Worm (Caenorhabditis elegans) whole organism, young adult: ENCODE data around the gene srsx-11.

Experiments used
- C17E4.6 ChIP-seq: fragments of 200-800 bp; sonication (Bioruptor generic); IDR thresholded peaks from 2 replicates; pipeline ENCODE4 v1.3.6; 2022; ENCODE audit warnings: missing genetic modification reagents, missing genetic modification characterization, missing compliant biosample characterization
- F49E8.2 ChIP-seq: sonication (generic microtip); optimal IDR thresholded peaks from 3 replicates; lab custom pipeline; 2017; ENCODE audit warnings: missing genetic modification characterization, mild to moderate bottlenecking, missing compliant biosample characterization, antibody characterized with exemption, moderate library complexity; ENCODE audit not compliant: insufficient read depth
- T07F8.4 ChIP-seq: sonication (generic microtip); optimal IDR thresholded peaks from 2 replicates; lab custom pipeline; 2016; ENCODE audit warnings: mild to moderate bottlenecking, missing genetic modification characterization, moderate library complexity, missing compliant biosample characterization
- T26A5.8 ChIP-seq: sonication (generic microtip); optimal IDR thresholded peaks from 2 replicates; lab custom pipeline; 2016; ENCODE audit warnings: missing genetic modification characterization, missing compliant biosample characterization
- Y53G8AR.9 ChIP-seq: fragments of 200-800 bp; sonication (Bioruptor generic); conservative IDR thresholded peaks from 2 replicates; pipeline ENCODE4 v1.3.6; 2022; ENCODE audit warnings: missing genetic modification reagents, missing genetic modification characterization, missing compliant biosample characterization
- ZK185.1 ChIP-seq: sonication (generic microtip); optimal IDR thresholded peaks from 2 replicates; lab custom pipeline; 2016; ENCODE audit warnings: mild to moderate bottlenecking, missing genetic modification characterization, missing compliant biosample characterization; ENCODE audit not compliant: poor library complexity, severe bottlenecking
- ama-1 ChIP-seq, 3 experiments: fragments of 150-350 bp in 1 of 3; sonication (generic microtip) in 2 of 3; optimal IDR thresholded peaks; 2 replicates each; lab custom pipeline; 2014 to 2018; ENCODE audit warnings: missing biosample characterization in 2 of 3, missing genetic modification characterization in 2 of 3, missing genetic modification reagents in 2 of 3
- bed-2 ChIP-seq: fragments of 200-800 bp; sonication (Bioruptor generic); IDR thresholded peaks from 2 replicates; pipeline ENCODE4 v1.3.6; 2022; ENCODE audit warnings: missing genetic modification reagents, missing genetic modification characterization, missing compliant biosample characterization
- cebp-2 ChIP-seq: fragments of 200-800 bp; sonication (Bioruptor generic); IDR thresholded peaks from 2 replicates; pipeline ENCODE4 v1.3.6; 2022; ENCODE audit warnings: missing genetic modification characterization, missing compliant biosample characterization
- ceh-100 ChIP-seq: fragments of 200-800 bp; sonication (Bioruptor generic); IDR thresholded peaks from 2 replicates; pipeline ENCODE4 v1.3.6; 2022; ENCODE audit warnings: missing genetic modification reagents, missing genetic modification characterization, missing compliant biosample characterization
- ceh-79 ChIP-seq: sonication (generic microtip); optimal IDR thresholded peaks from 2 replicates; lab custom pipeline; 2017; ENCODE audit warnings: mild to moderate bottlenecking, missing genetic modification characterization, missing compliant biosample characterization
- ceh-91 ChIP-seq: fragments of 200-800 bp; sonication (Bioruptor generic); IDR thresholded peaks from 2 replicates; pipeline ENCODE4 v1.3.6; 2022; ENCODE audit warnings: missing genetic modification reagents, missing genetic modification characterization, missing compliant biosample characterization
- chd-7 ChIP-seq: sonication (generic microtip); optimal IDR thresholded peaks from 2 replicates; lab custom pipeline; 2016; ENCODE audit warnings: mild to moderate bottlenecking, missing genetic modification characterization, moderate library complexity, missing compliant biosample characterization
- dox-1 ChIP-seq: fragments of 200-800 bp; sonication (Bioruptor generic); IDR thresholded peaks from 2 replicates; pipeline ENCODE4 v1.3.6; 2022; ENCODE audit warnings: missing genetic modification reagents, missing genetic modification characterization, missing compliant biosample characterization
- egl-44 ChIP-seq: fragments of 200-800 bp; sonication (Bioruptor generic); IDR thresholded peaks from 2 replicates; pipeline ENCODE4 v1.3.6; 2022; ENCODE audit warnings: missing genetic modification reagents, missing genetic modification characterization, missing compliant biosample characterization
- hmg-20 ChIP-seq: fragments of 200-800 bp; sonication (Bioruptor generic); IDR thresholded peaks from 2 replicates; pipeline ENCODE4 v1.3.6; 2022; ENCODE audit warnings: missing genetic modification reagents, missing genetic modification characterization, missing compliant biosample characterization
- hrde-1 ChIP-seq: sonication (generic microtip); optimal IDR thresholded peaks from 2 replicates; lab custom pipeline; 2016; ENCODE audit warnings: missing genetic modification characterization, mild to moderate bottlenecking, missing compliant biosample characterization, moderate library complexity, missing genotype, missing genetic modification reagents, borderline replicate concordance
- hsf-1 ChIP-seq: fragments of 200-800 bp; sonication (Bioruptor generic); IDR thresholded peaks from 2 replicates; pipeline ENCODE4 v1.3.6; 2022; ENCODE audit warnings: missing genetic modification reagents, missing genetic modification characterization, missing compliant biosample characterization
- let-526 ChIP-seq: fragments of 200-800 bp; sonication (Bioruptor generic); IDR thresholded peaks from 2 replicates; pipeline ENCODE4 v1.3.6; 2022; ENCODE audit warnings: missing genetic modification reagents, missing genetic modification characterization, missing compliant biosample characterization
- let-607 ChIP-seq, 2 experiments: fragments of 200-800 bp in 1 of 2; sonication (Bioruptor generic) in 1 of 2; sonication (generic microtip) in 1 of 2; optimal IDR thresholded peaks; 2 replicates each; lab custom pipeline; 2016 to 2018; ENCODE audit warnings: mild to moderate bottlenecking in 2 of 2, missing compliant biosample characterization in 2 of 2, missing genetic modification characterization in 2 of 2, moderate library complexity in 2 of 2, missing genotype in 1 of 2
- lin-35 ChIP-seq, 3 experiments: fragments of 150-350 bp in 2 of 3; sonication (generic microtip) in 1 of 3; optimal IDR thresholded peaks; 2 replicates each; lab custom pipeline; 2014 to 2018; ENCODE audit warnings: missing biosample characterization in 3 of 3, missing genetic modification characterization in 3 of 3, missing genetic modification reagents in 3 of 3
- lin-40 ChIP-seq: sonication (generic microtip); optimal IDR thresholded peaks from 2 replicates; lab custom pipeline; 2016; ENCODE audit warnings: missing genetic modification characterization, mild to moderate bottlenecking, missing compliant biosample characterization, missing genotype, missing genetic modification reagents
- lin-54 ChIP-seq: fragments of 200-800 bp; sonication (Bioruptor generic); optimal IDR thresholded peaks from 2 replicates; lab custom pipeline; 2018; ENCODE audit warnings: mild to moderate bottlenecking, missing genetic modification characterization, missing compliant biosample characterization
- madf-10 ChIP-seq: sonication (generic microtip); optimal IDR thresholded peaks from 2 replicates; lab custom pipeline; 2016; ENCODE audit warnings: mild to moderate bottlenecking, missing genetic modification characterization, missing compliant biosample characterization
- madf-8 ChIP-seq: fragments of 200-800 bp; sonication (Bioruptor generic); conservative IDR thresholded peaks from 2 replicates; pipeline ENCODE4 v1.3.6; 2022; ENCODE audit warnings: missing genetic modification reagents, missing genetic modification characterization, missing compliant biosample characterization
- mel-28 ChIP-seq: sonication (generic microtip); optimal IDR thresholded peaks from 2 replicates; lab custom pipeline; 2016; ENCODE audit warnings: borderline replicate concordance, mild to moderate bottlenecking, missing genetic modification characterization, missing compliant biosample characterization
- mes-4 ChIP-seq: sonication (generic microtip); optimal IDR thresholded peaks from 2 replicates; lab custom pipeline; 2016; ENCODE audit warnings: missing genotype, missing genetic modification characterization, missing compliant biosample characterization
- nfya-1 ChIP-seq: sonication (generic microtip); optimal IDR thresholded peaks from 2 replicates; lab custom pipeline; 2017; ENCODE audit warnings: antibody characterized with exemption, missing compliant biosample characterization, missing genetic modification characterization, borderline replicate concordance; ENCODE audit not compliant: insufficient read depth
- nfyb-1 ChIP-seq: fragments of 200-800 bp; sonication (Bioruptor generic); IDR thresholded peaks from 2 replicates; pipeline ENCODE4 v1.3.6; 2022; ENCODE audit warnings: missing genetic modification reagents, missing genetic modification characterization, missing compliant biosample characterization
- nhr-27 ChIP-seq: fragments of 200-800 bp; sonication (Bioruptor generic); optimal IDR thresholded peaks from 2 replicates; lab custom pipeline; 2018; ENCODE audit warnings: mild to moderate bottlenecking, missing genetic modification characterization, moderate library complexity, missing compliant biosample characterization
- nhr-80 ChIP-seq: sonication (generic microtip); optimal IDR thresholded peaks from 2 replicates; lab custom pipeline; 2016; ENCODE audit warnings: missing genetic modification characterization, missing compliant biosample characterization
- nhr-90 ChIP-seq: sonication (generic microtip); optimal IDR thresholded peaks from 2 replicates; lab custom pipeline; 2016; ENCODE audit warnings: missing genotype, mild to moderate bottlenecking, missing genetic modification characterization, missing compliant biosample characterization
- rpc-1 ChIP-seq, 2 experiments: fragments of 150-350 bp in 1 of 2; sonication (generic microtip) in 1 of 2; optimal IDR thresholded peaks; 2 replicates each; lab custom pipeline; 2014 to 2018; ENCODE audit warnings: missing biosample characterization in 1 of 2, missing genetic modification characterization in 1 of 2, missing genetic modification reagents in 1 of 2, missing genotype in 1 of 2
- ztf-25 ChIP-seq: fragments of 200-800 bp; sonication (Bioruptor generic); IDR thresholded peaks from 2 replicates; pipeline ENCODE4 v1.3.6; 2022; ENCODE audit warnings: missing genetic modification reagents, missing genetic modification characterization, missing compliant biosample characterization
- ztf-3 ChIP-seq: fragments of 200-800 bp; sonication (Bioruptor generic); optimal IDR thresholded peaks from 2 replicates; lab custom pipeline; 2018; ENCODE audit warnings: mild to moderate bottlenecking, missing genetic modification characterization, missing compliant biosample characterization

srsx-11 gene

ce11 chrV:4972943-4973342, 6.0 kb downstream of the srsx-11 start, which contains the start of gene srsx-9:
Gene srsx-9, minus strand, starts transcription at chrV:4973043.
- no peak for TF ChIP-seq nfya-1 (tag; lab: Kevin White, UChicago)
- TF ChIP-seq madf-8 (GFP tag; lab: Robert Waterston, UW), result no peak
- no peak for TF ChIP-seq Y53G8AR.9
- no peak for TF ChIP-seq ama-1 (optimal IDR thresholded peaks at IDR 0.05; lab: Kevin White, UChicago)
- no peak for TF ChIP-seq ama-1 (GFP tag; optimal IDR thresholded peaks at IDR 0.05; lab: Kevin White, UChicago)
- TF ChIP-seq ztf-3 (GFP tag; lab: Kevin White, UChicago), result no peak
- TF ChIP-seq mes-4 (tag; lab: Kevin White, UChicago), result no peak
- TF ChIP-seq C17E4.6 (GFP tag; lab: Robert Waterston, UW), result no peak
- TF ChIP-seq lin-54 (GFP tag; lab: Kevin White, UChicago), result no peak
- TF ChIP-seq ceh-79 (tag; lab: Kevin White, UChicago), result no peak
- TF ChIP-seq nhr-90 (tag; lab: Kevin White, UChicago), result no peak
- TF ChIP-seq T07F8.4 (tag; lab: Kevin White, UChicago), result no peak

- TF ChIP-seq rpc-1 (optimal IDR thresholded peaks at IDR 0.05; lab: Kevin White, UChicago) (no peak), rpc-1 (tag; optimal IDR thresholded peaks at IDR 0.05; lab: Kevin White, UChicago) (no peak), hsf-1 (GFP tag; lab: Robert Waterston, UW) (no peak), ceh-100 (no peak), egl-44 (GFP tag; lab: Robert Waterston, UW) (no peak), cebp-2 (GFP tag; lab: Robert Waterston, UW) (no peak), nhr-80 (tag; lab: Kevin White, UChicago) (peak; percentile 5)
These were observed 9.5 kb downstream of the srsx-11 start for ce11 chrV:4969503-4969902.

- TF ChIP-seq nhr-80 (tag; lab: Kevin White, UChicago) (peak; percentile 6), hrde-1 (tag; lab: Kevin White, UChicago) (no peak)
These were observed 10.2 kb downstream of the srsx-11 start for ce11 chrV:4968775-4969174.

- no peak for TF ChIP-seq madf-10
- TF ChIP-seq lin-35 (GFP tag; optimal IDR thresholded peaks at IDR 0.05; lab: Kevin White, UChicago), result no peak
- no peak for TF ChIP-seq lin-40 (tag; lab: Kevin White, UChicago)
- no peak for TF ChIP-seq ZK185.1 (tag; lab: Kevin White, UChicago)
- no peak for TF ChIP-seq bed-2
- TF ChIP-seq chd-7 (tag; lab: Kevin White, UChicago), result no peak
- TF ChIP-seq let-607 (tag; optimal IDR thresholded peaks at IDR 0.05; lab: Kevin White, UChicago), result no peak
- no peak for TF ChIP-seq mel-28
- no peak for TF ChIP-seq nfyb-1
- no peak for TF ChIP-seq T26A5.8
- TF ChIP-seq let-526, result no peak
- TF ChIP-seq dox-1 (GFP tag; lab: Robert Waterston, UW), result no peak
- TF ChIP-seq F49E8.2 (tag; lab: Kevin White, UChicago), result no peak
- TF ChIP-seq hmg-20 (GFP tag; lab: Robert Waterston, UW), result no peak
- no peak for TF ChIP-seq ztf-25 (GFP tag; lab: Robert Waterston, UW)
- no peak for TF ChIP-seq ceh-91
- no peak for TF ChIP-seq nhr-27 (tag; lab: Kevin White, UChicago)
These were observed 11.7 kb downstream of the srsx-11 start for ce11 chrV:4967238-4967637.
